Worm (Caenorhabditis elegans) whole organism, midembryonic: Measurements from ENCODE around the gene his-59.
A peak's percentile ranks its signal among the peaks of the same experiment; 100 is the strongest.

Source experiments
- cog-1 ChIP-seq: sonication (generic microtip); optimal IDR thresholded peaks from 2 replicates; lab custom pipeline; 2016; ENCODE audit warnings: missing genetic modification characterization, missing compliant biosample characterization
- flt-1 ChIP-seq: fragments of 200-800 bp; sonication (Bioruptor generic); IDR thresholded peaks from 2 replicates; pipeline ENCODE4 v1.3.6; 2022; ENCODE audit warnings: missing genetic modification characterization, missing compliant biosample characterization
- klf-2 ChIP-seq: fragments of 200-800 bp; sonication (Bioruptor generic); conservative IDR thresholded peaks from 2 replicates; pipeline ENCODE4 v1.3.6; 2022; ENCODE audit warnings: missing genetic modification reagents, missing genetic modification characterization, missing compliant biosample characterization
- med-1 ChIP-seq: sonication (generic microtip); optimal IDR thresholded peaks from 2 replicates; lab custom pipeline; 2017; ENCODE audit warnings: missing genetic modification characterization, mild to moderate bottlenecking, missing compliant biosample characterization, antibody characterized with exemption, missing genetic modification reagents; ENCODE audit not compliant: insufficient read depth
- ref-1 ChIP-seq: fragments of 200-800 bp; sonication (Bioruptor generic); conservative IDR thresholded peaks from 2 replicates; pipeline ENCODE4 v1.3.6; 2022; ENCODE audit warnings: missing genetic modification reagents, missing genetic modification characterization, missing compliant biosample characterization
- ztf-23 ChIP-seq: fragments of 200-800 bp; sonication (Bioruptor generic); IDR thresholded peaks from 2 replicates; pipeline ENCODE4 v1.3.6; 2022; ENCODE audit warnings: missing genetic modification reagents, missing genetic modification characterization, missing compliant biosample characterization
- ztf-29 ChIP-seq: fragments of 200-800 bp; sonication (Bioruptor generic); IDR thresholded peaks from 2 replicates; pipeline ENCODE4 v1.3.6; 2022; ENCODE audit warnings: missing genetic modification reagents, missing genetic modification characterization, missing compliant biosample characterization

ce11 chrIV:7507841-7508509 is 19.9 kb downstream of the his-59 start, which contains the start of the genes vdac-1 and R05G6.5:
- no peak for TF ChIP-seq ztf-29 (GFP tag; lab: Robert Waterston, UW)
- TF ChIP-seq cog-1 (tag; lab: Kevin White, UChicago) = no peak
- no peak for TF ChIP-seq med-1 (GFP tag; lab: Kevin White, UChicago)
- no peak for TF ChIP-seq ztf-23 (GFP tag; lab: Robert Waterston, UW)
- TF ChIP-seq klf-2 = no peak
- no peak for TF ChIP-seq ref-1 (GFP tag; lab: Robert Waterston, UW)
- TF ChIP-seq flt-1 = 0 out of 2 replicates have a peak, but pooled peaks have one; percentile 54
